Fruit fly (Drosophila melanogaster): Measurements from ENCODE around the gene CG33108.

DNA sequence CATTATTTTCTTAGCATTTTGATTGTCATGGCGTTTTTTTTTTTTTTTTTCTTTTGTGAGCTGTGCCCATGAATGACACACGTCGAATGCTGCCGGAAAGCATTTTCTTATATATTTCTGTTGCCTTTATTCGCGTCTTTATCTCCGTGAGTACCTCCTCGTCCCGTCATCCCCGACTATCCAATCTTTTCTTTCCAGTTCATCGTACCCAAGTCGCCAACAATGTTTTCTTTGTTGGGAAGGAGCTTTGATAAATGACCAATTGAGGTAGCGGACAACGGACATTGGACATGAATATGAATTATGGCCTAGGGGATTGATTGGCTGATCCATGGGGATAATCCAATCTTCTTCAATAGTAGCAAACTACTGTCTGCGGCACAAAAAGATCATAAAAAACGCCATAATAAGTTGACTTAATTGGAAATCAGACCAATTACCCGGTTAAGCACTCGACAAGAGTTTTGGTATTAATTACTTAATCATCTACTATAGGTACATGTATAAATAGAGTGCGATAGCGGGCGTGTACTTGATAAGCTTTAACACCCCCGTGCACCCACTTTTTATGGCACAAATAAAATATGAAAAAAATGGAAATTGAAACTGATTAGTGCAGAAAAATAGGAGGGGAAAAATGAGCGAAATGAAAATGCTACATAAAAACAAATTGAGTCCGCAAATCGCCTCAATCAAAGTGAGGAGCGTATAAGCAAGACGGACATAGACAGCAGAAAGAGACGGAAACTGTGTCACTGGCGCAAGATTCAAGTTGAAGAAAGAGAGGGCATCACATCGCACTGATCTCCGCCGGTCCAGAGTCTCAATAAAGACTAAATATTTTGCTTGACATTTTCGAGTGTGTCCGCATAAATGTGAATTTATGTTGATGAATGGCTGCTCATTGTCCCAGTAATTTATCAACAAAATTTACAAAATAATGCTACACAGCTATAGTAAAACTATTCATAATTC is 20.8 kb downstream of the CG33108 start:
- TF ChIP-seq EcR (GFP tag; optimal IDR thresholded peaks at IDR 0.05) (peak; percentile 92), D1 (tag; optimal IDR thresholded peaks at IDR 0.05) (no peak), fd96Ca (GFP tag; IDR thresholded peaks at IDR 0.05) (0 out of 3 replicates have a peak, but pooled peaks have one; percentile 45), Pif1B (GFP tag; optimal IDR thresholded peaks at IDR 0.05) (no peak), CG14655 (GFP tag; optimal IDR thresholded peaks at IDR 0.05) (no peak), Ets98B (GFP tag; IDR thresholded peaks at IDR 0.05) (0 out of 2 replicates have a peak, but pooled peaks have one; percentile 22), rn (GFP tag; IDR thresholded peaks at IDR 0.05) (no peak), CG34367 (tag; optimal IDR thresholded peaks at IDR 0.05) (no peak), CG8159 (tag; optimal IDR thresholded peaks at IDR 0.05) (no peak), CG15710 (tag; optimal IDR thresholded peaks at IDR 0.05) (no peak)
